Worm (Caenorhabditis elegans) whole organism, L1 larva: ENCODE data around the gene C50F4.16.

Source experiments
- C16A3.4 ChIP-seq: fragments of 150-350 bp; optimal IDR thresholded peaks from 2 replicates; lab custom pipeline; 2014; ENCODE audit warnings: missing biosample characterization, missing genetic modification characterization
- C34B4.2 ChIP-seq: sonication (generic microtip); optimal IDR thresholded peaks from 2 replicates; lab custom pipeline; 2017; ENCODE audit warnings: mild to moderate bottlenecking, missing genetic modification characterization, missing compliant biosample characterization
- F16B12.6 ChIP-seq: fragments of 150-350 bp; optimal IDR thresholded peaks from 2 replicates; lab custom pipeline; 2014; ENCODE audit warnings: missing biosample characterization, missing genetic modification characterization
- Y116A8C.19 ChIP-seq: sonication (generic microtip); optimal IDR thresholded peaks from 2 replicates; lab custom pipeline; 2016; ENCODE audit warnings: missing compliant biosample characterization, missing genetic modification characterization, borderline replicate concordance
- aly-2 ChIP-seq: fragments of 150-350 bp; optimal IDR thresholded peaks from 2 replicates; lab custom pipeline; 2014; ENCODE audit warnings: missing biosample characterization, missing genetic modification characterization
- blmp-1 ChIP-seq: fragments of 150-350 bp; optimal IDR thresholded peaks from 2 replicates; lab custom pipeline; 2014; ENCODE audit warnings: missing biosample characterization, missing genetic modification characterization
- ceh-82 ChIP-seq, 3 experiments: fragments of 150-350 bp in 1 of 3; sonication (generic microtip) in 2 of 3; optimal IDR thresholded peaks; 2 replicates each; lab custom pipeline; 2014 to 2017; ENCODE audit warnings: missing biosample characterization in 3 of 3, missing genetic modification characterization in 3 of 3
- ceh-88 ChIP-seq: fragments of 200-800 bp; sonication (Bioruptor generic); IDR thresholded peaks from 2 replicates; pipeline ENCODE4 v1.3.6; 2022; ENCODE audit warnings: missing genetic modification characterization, missing compliant biosample characterization
- ceh-90 ChIP-seq: sonication (generic microtip); optimal IDR thresholded peaks from 2 replicates; lab custom pipeline; 2016; ENCODE audit warnings: missing genetic modification characterization, missing compliant biosample characterization
- dpl-1 ChIP-seq, 3 experiments: fragments of 150-350 bp in 2 of 3; sonication (generic microtip) in 1 of 3; optimal IDR thresholded peaks; 2 replicates each; lab custom pipeline; 2014 to 2017; ENCODE audit warnings: missing biosample characterization in 3 of 3, missing genetic modification characterization in 3 of 3, missing genetic modification reagents in 3 of 3
- dsc-1 ChIP-seq: sonication (generic microtip); optimal IDR thresholded peaks from 2 replicates; lab custom pipeline; 2016; ENCODE audit warnings: mild to moderate bottlenecking, missing genetic modification characterization, missing compliant biosample characterization
- efl-1 ChIP-seq, 4 experiments: fragments of 150-350 bp; optimal IDR thresholded peaks in 3 of 4; peaks in 1 of 4; 1 replicate in 1 of 4; 2 replicates in 3 of 4; lab custom pipeline; 2014; ENCODE audit warnings: missing biosample characterization in 2 of 4, missing genetic modification characterization in 2 of 4, missing genetic modification reagents in 2 of 4
- efl-3 ChIP-seq: fragments of 200-800 bp; sonication (Bioruptor generic); optimal IDR thresholded peaks from 2 replicates; lab custom pipeline; 2018; ENCODE audit warnings: mild to moderate bottlenecking, missing genetic modification characterization, missing compliant biosample characterization
- egl-13 ChIP-seq: sonication (generic microtip); optimal IDR thresholded peaks from 2 replicates; lab custom pipeline; 2016; ENCODE audit warnings: missing genotype, missing genetic modification reagents, missing genetic modification characterization, missing compliant biosample characterization
- egl-27 ChIP-seq, 2 experiments: fragments of 150-350 bp in 1 of 2; sonication (generic microtip); optimal IDR thresholded peaks; 3 replicates each; lab custom pipeline; 2017 to 2018; ENCODE audit warnings: missing biosample characterization in 2 of 2, missing genetic modification characterization in 2 of 2, missing genetic modification reagents in 2 of 2
- fkh-8 ChIP-seq: sonication (generic microtip); optimal IDR thresholded peaks from 2 replicates; lab custom pipeline; 2016; ENCODE audit warnings: mild to moderate bottlenecking, missing genetic modification characterization, missing compliant biosample characterization
- fos-1 ChIP-seq: fragments of 150-350 bp; optimal IDR thresholded peaks from 2 replicates; lab custom pipeline; 2014; ENCODE audit warnings: missing biosample characterization, missing genetic modification characterization
- grh-1 ChIP-seq: fragments of 200-800 bp; sonication (Bioruptor generic); IDR thresholded peaks from 2 replicates; pipeline ENCODE4 v1.3.6; 2022; ENCODE audit warnings: missing genetic modification reagents, missing genetic modification characterization, missing compliant biosample characterization
- hlh-4 ChIP-seq: sonication (generic microtip); optimal IDR thresholded peaks from 2 replicates; lab custom pipeline; 2016; ENCODE audit warnings: mild to moderate bottlenecking, missing genetic modification characterization, missing compliant biosample characterization
- irx-1 ChIP-seq: sonication (generic microtip); optimal IDR thresholded peaks from 2 replicates; lab custom pipeline; 2016; ENCODE audit warnings: missing genetic modification characterization, missing compliant biosample characterization
- isw-1 ChIP-seq: fragments of 200-800 bp; sonication (Bioruptor generic); IDR thresholded peaks from 2 replicates; pipeline ENCODE4 v1.3.6; 2022; ENCODE audit warnings: missing genetic modification characterization, missing compliant biosample characterization
- jun-1 ChIP-seq: fragments of 150-350 bp; optimal IDR thresholded peaks from 2 replicates; lab custom pipeline; 2014; ENCODE audit warnings: missing biosample characterization, missing genetic modification reagents, missing genetic modification characterization
- lin-14 ChIP-seq: fragments of 200-800 bp; sonication (Bioruptor generic); optimal IDR thresholded peaks from 2 replicates; lab custom pipeline; 2018; ENCODE audit warnings: mild to moderate bottlenecking, missing genetic modification characterization, moderate library complexity, missing compliant biosample characterization
- lin-15B ChIP-seq: fragments of 150-350 bp; sonication (generic microtip); optimal IDR thresholded peaks from 3 replicates; lab custom pipeline; 2014; ENCODE audit warnings: missing biosample characterization, missing genetic modification characterization
- lin-35 ChIP-seq, 2 experiments: fragments of 150-350 bp; optimal IDR thresholded peaks; 2 replicates each; lab custom pipeline; 2014; ENCODE audit warnings: missing biosample characterization in 2 of 2, missing genetic modification characterization in 2 of 2, missing genetic modification reagents in 2 of 2
- lin-39 ChIP-seq: fragments of 150-350 bp; optimal IDR thresholded peaks from 2 replicates; lab custom pipeline; 2014; ENCODE audit warnings: missing biosample characterization, missing genetic modification reagents, missing genetic modification characterization
- lsy-2 ChIP-seq, 2 experiments: fragments of 150-350 bp; optimal IDR thresholded peaks; 2 replicates each; lab custom pipeline; 2014; ENCODE audit warnings: missing biosample characterization in 2 of 2, missing genetic modification characterization in 2 of 2
- mab-9 ChIP-seq: fragments of 200-800 bp; sonication (Bioruptor generic); IDR thresholded peaks from 2 replicates; pipeline ENCODE4 v1.3.6; 2022; ENCODE audit warnings: missing genetic modification reagents, missing genetic modification characterization, missing compliant biosample characterization
- mep-1 ChIP-seq: fragments of 150-350 bp; optimal IDR thresholded peaks from 2 replicates; lab custom pipeline; 2014; ENCODE audit warnings: missing biosample characterization, missing genetic modification characterization
- nhr-11 ChIP-seq: fragments of 150-350 bp; optimal IDR thresholded peaks from 2 replicates; lab custom pipeline; 2014; ENCODE audit warnings: missing biosample characterization, missing genetic modification characterization
- nhr-19 ChIP-seq: fragments of 200-800 bp; sonication (Bioruptor generic); conservative IDR thresholded peaks from 2 replicates; pipeline ENCODE4 v1.3.6; 2022; ENCODE audit warnings: missing genetic modification characterization, missing compliant biosample characterization
- nhr-20 ChIP-seq: sonication (generic microtip); optimal IDR thresholded peaks from 2 replicates; lab custom pipeline; 2016; ENCODE audit warnings: mild to moderate bottlenecking, missing genetic modification characterization, missing compliant biosample characterization
- nhr-47 ChIP-seq: sonication (generic microtip); optimal IDR thresholded peaks from 2 replicates; lab custom pipeline; 2016; ENCODE audit warnings: mild to moderate bottlenecking, missing genetic modification characterization, moderate library complexity, missing compliant biosample characterization
- nhr-71 ChIP-seq: sonication (generic microtip); optimal IDR thresholded peaks from 2 replicates; lab custom pipeline; 2016; ENCODE audit warnings: mild to moderate bottlenecking, missing genetic modification characterization, moderate library complexity, missing compliant biosample characterization
- nhr-77 ChIP-seq: fragments of 150-350 bp; optimal IDR thresholded peaks from 2 replicates; lab custom pipeline; 2014; ENCODE audit warnings: missing biosample characterization, missing genetic modification characterization
- nhr-84 ChIP-seq: sonication (generic microtip); optimal IDR thresholded peaks from 2 replicates; lab custom pipeline; 2017; ENCODE audit warnings: missing biosample characterization, missing genetic modification characterization
- nhr-90 ChIP-seq: sonication (generic microtip); optimal IDR thresholded peaks from 2 replicates; lab custom pipeline; 2016; ENCODE audit warnings: mild to moderate bottlenecking, missing genetic modification characterization, missing compliant biosample characterization; ENCODE audit not compliant: poor library complexity
- pax-3 ChIP-seq: fragments of 200-800 bp; sonication (Bioruptor generic); optimal IDR thresholded peaks from 2 replicates; lab custom pipeline; 2018; ENCODE audit warnings: mild to moderate bottlenecking, missing genetic modification characterization, moderate library complexity, missing compliant biosample characterization
- pqm-1 ChIP-seq: sonication (generic microtip); optimal IDR thresholded peaks from 3 replicates; lab custom pipeline; 2017; ENCODE audit warnings: missing biosample characterization, missing genetic modification characterization
- skn-1 ChIP-seq: fragments of 150-350 bp; optimal IDR thresholded peaks from 2 replicates; lab custom pipeline; 2014; ENCODE audit warnings: missing biosample characterization, missing genetic modification characterization
- snpc-4 ChIP-seq: fragments of 150-350 bp; optimal IDR thresholded peaks from 2 replicates; lab custom pipeline; 2014; ENCODE audit warnings: missing biosample characterization, missing genetic modification characterization
- snu-23 ChIP-seq: sonication (generic microtip); optimal IDR thresholded peaks from 2 replicates; lab custom pipeline; 2016; ENCODE audit warnings: missing genetic modification characterization, missing compliant biosample characterization
- sox-4 ChIP-seq: sonication (generic microtip); optimal IDR thresholded peaks from 2 replicates; lab custom pipeline; 2016; ENCODE audit warnings: missing genetic modification characterization, missing compliant biosample characterization
- swsn-7 ChIP-seq: sonication (generic microtip); optimal IDR thresholded peaks from 2 replicates; lab custom pipeline; 2016; ENCODE audit warnings: missing genetic modification characterization, missing compliant biosample characterization
- tbx-2 ChIP-seq: sonication (generic microtip); optimal IDR thresholded peaks from 2 replicates; lab custom pipeline; 2016; ENCODE audit warnings: missing genetic modification characterization, missing compliant biosample characterization
- unc-62 ChIP-seq: fragments of 150-350 bp; optimal IDR thresholded peaks from 2 replicates; lab custom pipeline; 2014; ENCODE audit warnings: missing biosample characterization, missing genetic modification reagents, missing genetic modification characterization
- unc-86 ChIP-seq: sonication (generic microtip); optimal IDR thresholded peaks from 2 replicates; lab custom pipeline; 2016; ENCODE audit warnings: missing genetic modification characterization, missing compliant biosample characterization
- vab-15 ChIP-seq: sonication (generic microtip); optimal IDR thresholded peaks from 2 replicates; lab custom pipeline; 2017; ENCODE audit warnings: missing genotype, mild to moderate bottlenecking, missing genetic modification characterization, missing compliant biosample characterization
- xbp-1 ChIP-seq: sonication (generic microtip); optimal IDR thresholded peaks from 2 replicates; lab custom pipeline; 2016; ENCODE audit warnings: missing genetic modification characterization, missing compliant biosample characterization
- zip-4 ChIP-seq: fragments of 200-800 bp; sonication (Bioruptor generic); optimal IDR thresholded peaks from 2 replicates; lab custom pipeline; 2018; ENCODE audit warnings: mild to moderate bottlenecking, missing genetic modification characterization, moderate library complexity, missing compliant biosample characterization

Gene C50F4.16

ce11 chrV:9550313-9550712 lies 8.9 kb upstream of the C50F4.16 start, which contains the start of gene ehbp-1 (continued):
- no peak for TF ChIP-seq Y116A8C.19 (tag; lab: Kevin White, UChicago)
- TF ChIP-seq nhr-11: no peak
- no peak for TF ChIP-seq sox-4
- peak; percentile 1 for TF ChIP-seq snu-23 (GFP tag; lab: Kevin White, UChicago)
- TF ChIP-seq nhr-90 (tag; lab: Kevin White, UChicago): no peak
- no peak for TF ChIP-seq jun-1 (tag; lab: Kevin White, UChicago)
- peak; percentile 18 for TF ChIP-seq egl-13 (tag; lab: Kevin White, UChicago)
- no peak for TF ChIP-seq mep-1
- TF ChIP-seq unc-62 (GFP tag; lab: Kevin White, UChicago): no peak

ce11 chrV:9549459-9549858 lies 8.1 kb upstream of the C50F4.16 start, which contains the start of gene nstp-10:
nstp-10 (minus strand) TSS chrV:9549836.
- TF ChIP-seq skn-1 (tag; lab: Kevin White, UChicago) (peak; percentile 21), efl-1 (optimal IDR thresholded peaks at IDR 0.05; lab: Kevin White, UChicago) (peak; percentile 64 to 68), efl-1 (GFP tag; optimal IDR thresholded peaks at IDR 0.05 in 1 of 2; lab: Kevin White, UChicago) (peak in 1 of 2 experiments; percentile 53), efl-3 (no peak), swsn-7 (tag; lab: Kevin White, UChicago) (peak; percentile 46), lin-15B (tag; lab: Kevin White, UChicago) (peak; percentile 31), lin-39 (tag; lab: Kevin White, UChicago) (no peak), snu-23 (GFP tag; lab: Kevin White, UChicago) (peak; percentile 67), C34B4.2 (tag; lab: Kevin White, UChicago) (no peak), nhr-77 (tag; lab: Kevin White, UChicago) (no peak), jun-1 (tag; lab: Kevin White, UChicago) (peak; percentile 7), zip-4 (GFP tag; lab: Kevin White, UChicago) (no peak), fos-1 (tag; lab: Kevin White, UChicago) (peak; percentile 12), hlh-4 (tag; lab: Kevin White, UChicago) (no peak), grh-1 (GFP tag; lab: Robert Waterston, UW) (no peak), mab-9 (GFP tag; lab: Robert Waterston, UW) (no peak), snpc-4 (tag; lab: Kevin White, UChicago) (peak; percentile 4), nhr-47 (peak; percentile 45), vab-15 (no peak), fkh-8 (peak; percentile 11), xbp-1 (tag; lab: Kevin White, UChicago) (peak; percentile 51), ceh-90 (tag; lab: Kevin White, UChicago) (no peak), dsc-1 (peak; percentile 16), lsy-2 (tag; optimal IDR thresholded peaks at IDR 0.05; lab: Kevin White, UChicago) (peak; percentile 62 to 79), unc-62 (GFP tag; lab: Kevin White, UChicago) (no peak), nhr-19 (GFP tag; lab: Robert Waterston, UW) (peak; percentile 50), nhr-84 (no peak), blmp-1 (no peak), tbx-2 (tag; lab: Kevin White, UChicago) (peak; percentile 16), nhr-11 (no peak), ceh-82 (tag; optimal IDR thresholded peaks at IDR 0.05; lab: Kevin White, UChicago) (peak in 1 of 3 experiments; percentile 31), isw-1 (peak; percentile 17; the same call in 1 of the 2 replicates), C16A3.4 (tag; lab: Kevin White, UChicago) (peak; percentile 31), irx-1 (tag; lab: Kevin White, UChicago) (peak; percentile 12), dpl-1 (GFP tag; optimal IDR thresholded peaks at IDR 0.05; lab: Kevin White, UChicago) (peak; percentile 12 to 46 (median 43)), unc-86 (peak; percentile 35), lin-35 (GFP tag; optimal IDR thresholded peaks at IDR 0.05; lab: Kevin White, UChicago) (peak; percentile 57 to 69), nhr-71 (tag; lab: Kevin White, UChicago) (peak; percentile 54), aly-2 (no peak), ceh-88 (GFP tag; lab: Robert Waterston, UW) (no peak), pqm-1 (no peak), lin-14 (GFP tag; lab: Kevin White, UChicago) (peak; percentile 67), mep-1 (peak; percentile 12), F16B12.6 (tag; lab: Kevin White, UChicago) (peak; percentile 73), egl-27 (tag; optimal IDR thresholded peaks at IDR 0.05; lab: Kevin White, UChicago) (no peak), pax-3 (no peak), nhr-20 (tag; lab: Kevin White, UChicago) (peak; percentile 44)
